Worm (Caenorhabditis elegans) whole organism, L4 larva: ENCODE results near the gene lec-5.

Experiments
- ama-1 ChIP-seq: fragments of 150-350 bp; optimal IDR thresholded peaks from 2 replicates; lab custom pipeline; 2014; ENCODE audit warnings: inconsistent platforms, mixed read lengths
- arid-1 ChIP-seq: fragments of 200-800 bp; sonication (Bioruptor generic); conservative IDR thresholded peaks from 2 replicates; pipeline ENCODE4 v1.3.6; 2022; ENCODE audit warnings: missing genetic modification reagents, missing genetic modification characterization, missing compliant biosample characterization
- ceh-82 ChIP-seq: sonication (generic microtip); optimal IDR thresholded peaks from 2 replicates; lab custom pipeline; 2017; ENCODE audit warnings: missing biosample characterization, missing genetic modification characterization
- dmd-6 ChIP-seq: fragments of 200-800 bp; sonication (Bioruptor generic); IDR thresholded peaks from 2 replicates; pipeline ENCODE4 v1.3.6; 2022; ENCODE audit warnings: missing genetic modification reagents, missing genetic modification characterization, missing compliant biosample characterization
- hlh-30 ChIP-seq: sonication (generic microtip); optimal IDR thresholded peaks from 2 replicates; lab custom pipeline; 2017; ENCODE audit warnings: antibody characterized with exemption, mild to moderate bottlenecking, missing genetic modification characterization, missing compliant biosample characterization; ENCODE audit not compliant: insufficient read depth
- lin-38 ChIP-seq: fragments of 200-800 bp; sonication (Bioruptor generic); IDR thresholded peaks from 2 replicates; pipeline ENCODE4 v1.3.6; 2022; ENCODE audit warnings: missing genetic modification reagents, missing genetic modification characterization, missing compliant biosample characterization
- nhr-25 ChIP-seq: sonication (generic microtip); optimal IDR thresholded peaks from 2 replicates; lab custom pipeline; 2017; ENCODE audit warnings: missing genetic modification characterization, mild to moderate bottlenecking, missing compliant biosample characterization, antibody characterized with exemption, moderate library complexity, borderline replicate concordance; ENCODE audit not compliant: insufficient read depth
- nhr-28 ChIP-seq: fragments of 150-350 bp; optimal IDR thresholded peaks from 2 replicates; lab custom pipeline; 2014; ENCODE audit warnings: missing biosample characterization, missing genetic modification characterization
- sdz-12 ChIP-seq: fragments of 200-800 bp; sonication (Bioruptor generic); optimal IDR thresholded peaks from 2 replicates; lab custom pipeline; 2018; ENCODE audit warnings: mild to moderate bottlenecking, missing genetic modification characterization, missing compliant biosample characterization
- skn-1 ChIP-seq: fragments of 150-350 bp; optimal IDR thresholded peaks from 2 replicates; lab custom pipeline; 2014; ENCODE audit warnings: missing biosample characterization, missing genetic modification characterization
- unc-39 ChIP-seq: sonication (generic microtip); optimal IDR thresholded peaks from 2 replicates; lab custom pipeline; 2017; ENCODE audit warnings: missing biosample characterization, missing genetic modification characterization
- unc-62 ChIP-seq, 3 experiments: fragments of 150-350 bp in 1 of 3; sonication (generic microtip); optimal IDR thresholded peaks in 2 of 3; peaks in 1 of 3; 1 replicate in 1 of 3; 2 replicates in 2 of 3; lab custom pipeline; 2014 to 2017; ENCODE audit warnings: missing biosample characterization in 3 of 3, missing genetic modification characterization in 3 of 3, missing genetic modification reagents in 3 of 3, missing genotype in 1 of 3

ce11 chrII:5858322-5858721, 17.4 kb upstream of the lec-5 start, which contains the start of gene F55C12.4:
- TF ChIP-seq nhr-25 (tag; lab: Kevin White, UChicago) (no peak), unc-39 (tag; lab: Kevin White, UChicago) (no peak), dmd-6 (no peak), hlh-30 (tag; lab: Kevin White, UChicago) (no peak), skn-1 (tag; lab: Kevin White, UChicago) (no peak), nhr-28 (tag; lab: Kevin White, UChicago) (no peak), sdz-12 (GFP tag; lab: Kevin White, UChicago) (no peak), ceh-82 (tag; lab: Kevin White, UChicago) (no peak), arid-1 (no peak), unc-62 (GFP tag; optimal IDR thresholded peaks at IDR 0.05 in 1 of 2; lab: Kevin White, UChicago) (no peak), unc-62 (tag; optimal IDR thresholded peaks at IDR 0.05; lab: Kevin White, UChicago) (no peak), lin-38 (GFP tag; lab: Robert Waterston, UW) (no peak), ama-1 (lab: Kevin White, UChicago) (no peak)
